Worm (Caenorhabditis elegans) whole organism, young adult: ENCODE results near the gene dhhc-5.

Experiments
- B0261.1 ChIP-seq: sonication (generic microtip); optimal IDR thresholded peaks from 2 replicates; lab custom pipeline; 2016; ENCODE audit warnings: mild to moderate bottlenecking, missing genetic modification characterization, moderate library complexity, missing compliant biosample characterization
- F22D6.2 ChIP-seq: sonication (generic microtip); optimal IDR thresholded peaks from 2 replicates; lab custom pipeline; 2016; ENCODE audit warnings: mild to moderate bottlenecking, missing genetic modification characterization, missing compliant biosample characterization
- F23B12.7 ChIP-seq: sonication (generic microtip); optimal IDR thresholded peaks from 2 replicates; lab custom pipeline; 2017; ENCODE audit warnings: missing genetic modification characterization, mild to moderate bottlenecking, missing compliant biosample characterization, antibody characterized with exemption, moderate library complexity; ENCODE audit not compliant: insufficient read depth
- F52B5.7 ChIP-seq: sonication (generic microtip); optimal IDR thresholded peaks from 2 replicates; lab custom pipeline; 2016; ENCODE audit warnings: mild to moderate bottlenecking, missing genetic modification characterization, missing compliant biosample characterization
- F55B11.4 ChIP-seq: sonication (generic microtip); optimal IDR thresholded peaks from 2 replicates; lab custom pipeline; 2016; ENCODE audit warnings: missing compliant biosample characterization, missing genetic modification characterization, borderline replicate concordance; ENCODE audit not compliant: insufficient read depth
- F57A8.1 ChIP-seq: fragments of 200-800 bp; sonication (Bioruptor generic); optimal IDR thresholded peaks from 2 replicates; lab custom pipeline; 2018; ENCODE audit warnings: mild to moderate bottlenecking, missing genetic modification characterization, moderate library complexity, missing compliant biosample characterization
- T26A5.8 ChIP-seq: sonication (generic microtip); optimal IDR thresholded peaks from 2 replicates; lab custom pipeline; 2016; ENCODE audit warnings: missing genetic modification characterization, missing compliant biosample characterization
- Y53G8AR.9 ChIP-seq: fragments of 200-800 bp; sonication (Bioruptor generic); conservative IDR thresholded peaks from 2 replicates; pipeline ENCODE4 v1.3.6; 2022; ENCODE audit warnings: missing genetic modification reagents, missing genetic modification characterization, missing compliant biosample characterization
- Y56A3A.18 ChIP-seq: fragments of 200-800 bp; sonication (Bioruptor generic); IDR thresholded peaks from 2 replicates; pipeline ENCODE4 v1.3.6; 2022; ENCODE audit warnings: missing genetic modification reagents, missing genetic modification characterization, missing compliant biosample characterization
- Y79H2A.3 ChIP-seq: fragments of 200-800 bp; sonication (Bioruptor generic); conservative IDR thresholded peaks from 2 replicates; pipeline ENCODE4 v1.3.6; 2022; ENCODE audit warnings: missing genetic modification reagents, missing genetic modification characterization, missing compliant biosample characterization
- ZK185.1 ChIP-seq: sonication (generic microtip); optimal IDR thresholded peaks from 2 replicates; lab custom pipeline; 2016; ENCODE audit warnings: mild to moderate bottlenecking, missing genetic modification characterization, missing compliant biosample characterization; ENCODE audit not compliant: poor library complexity, severe bottlenecking
- aptf-3 ChIP-seq: fragments of 200-800 bp; sonication (Bioruptor generic); IDR thresholded peaks from 2 replicates; pipeline ENCODE4 v1.3.6; 2022; ENCODE audit warnings: missing genetic modification characterization, missing compliant biosample characterization
- attf-3 ChIP-seq: fragments of 200-800 bp; sonication (Bioruptor generic); conservative IDR thresholded peaks from 2 replicates; pipeline ENCODE4 v1.3.6; 2022; ENCODE audit warnings: missing genetic modification reagents, missing genetic modification characterization, missing compliant biosample characterization
- bed-2 ChIP-seq: fragments of 200-800 bp; sonication (Bioruptor generic); IDR thresholded peaks from 2 replicates; pipeline ENCODE4 v1.3.6; 2022; ENCODE audit warnings: missing genetic modification reagents, missing genetic modification characterization, missing compliant biosample characterization
- ceh-100 ChIP-seq: fragments of 200-800 bp; sonication (Bioruptor generic); IDR thresholded peaks from 2 replicates; pipeline ENCODE4 v1.3.6; 2022; ENCODE audit warnings: missing genetic modification reagents, missing genetic modification characterization, missing compliant biosample characterization
- ceh-27 ChIP-seq: fragments of 200-800 bp; sonication (Bioruptor generic); optimal IDR thresholded peaks from 2 replicates; lab custom pipeline; 2018; ENCODE audit warnings: mild to moderate bottlenecking, missing genetic modification characterization, moderate library complexity, missing compliant biosample characterization
- ceh-91 ChIP-seq: fragments of 200-800 bp; sonication (Bioruptor generic); IDR thresholded peaks from 2 replicates; pipeline ENCODE4 v1.3.6; 2022; ENCODE audit warnings: missing genetic modification reagents, missing genetic modification characterization, missing compliant biosample characterization
- die-1 ChIP-seq: sonication (generic microtip); optimal IDR thresholded peaks from 2 replicates; lab custom pipeline; 2016; ENCODE audit warnings: missing genotype, mild to moderate bottlenecking, missing genetic modification characterization, missing compliant biosample characterization
- dpl-1 ChIP-seq: fragments of 150-350 bp; optimal IDR thresholded peaks from 2 replicates; lab custom pipeline; 2014; ENCODE audit warnings: missing biosample characterization, missing genetic modification reagents, missing genetic modification characterization
- egl-18 ChIP-seq: fragments of 200-800 bp; sonication (Bioruptor generic); IDR thresholded peaks from 2 replicates; pipeline ENCODE4 v1.3.6; 2022; ENCODE audit warnings: missing genetic modification reagents, missing genetic modification characterization, missing compliant biosample characterization
- egl-44 ChIP-seq: fragments of 200-800 bp; sonication (Bioruptor generic); IDR thresholded peaks from 2 replicates; pipeline ENCODE4 v1.3.6; 2022; ENCODE audit warnings: missing genetic modification reagents, missing genetic modification characterization, missing compliant biosample characterization
- egrh-3 ChIP-seq: fragments of 200-800 bp; sonication (Bioruptor generic); IDR thresholded peaks from 2 replicates; pipeline ENCODE4 v1.3.6; 2022; ENCODE audit warnings: missing genetic modification reagents, missing genetic modification characterization, missing compliant biosample characterization
- gei-17 ChIP-seq: fragments of 200-800 bp; sonication (Bioruptor generic); optimal IDR thresholded peaks from 2 replicates; lab custom pipeline; 2018; ENCODE audit warnings: mild to moderate bottlenecking, missing genetic modification characterization, missing compliant biosample characterization
- him-1 ChIP-seq: sonication (generic microtip); optimal IDR thresholded peaks from 2 replicates; lab custom pipeline; 2016; ENCODE audit warnings: missing genotype, missing genetic modification reagents, missing genetic modification characterization, missing compliant biosample characterization
- hlh-12 ChIP-seq: sonication (generic microtip); optimal IDR thresholded peaks from 2 replicates; lab custom pipeline; 2016; ENCODE audit warnings: missing genetic modification characterization, missing compliant biosample characterization
- hrde-1 ChIP-seq: sonication (generic microtip); optimal IDR thresholded peaks from 2 replicates; lab custom pipeline; 2016; ENCODE audit warnings: missing genetic modification characterization, mild to moderate bottlenecking, missing compliant biosample characterization, moderate library complexity, missing genotype, missing genetic modification reagents, borderline replicate concordance
- hsf-1 ChIP-seq: fragments of 200-800 bp; sonication (Bioruptor generic); IDR thresholded peaks from 2 replicates; pipeline ENCODE4 v1.3.6; 2022; ENCODE audit warnings: missing genetic modification reagents, missing genetic modification characterization, missing compliant biosample characterization
- let-526 ChIP-seq: fragments of 200-800 bp; sonication (Bioruptor generic); IDR thresholded peaks from 2 replicates; pipeline ENCODE4 v1.3.6; 2022; ENCODE audit warnings: missing genetic modification reagents, missing genetic modification characterization, missing compliant biosample characterization
- lin-26 ChIP-seq: fragments of 200-800 bp; sonication (Bioruptor generic); IDR thresholded peaks from 2 replicates; pipeline ENCODE4 v1.3.6; 2022; ENCODE audit warnings: missing genetic modification reagents, missing genetic modification characterization, missing compliant biosample characterization
- lin-35 ChIP-seq, 3 experiments: fragments of 150-350 bp in 2 of 3; sonication (generic microtip) in 1 of 3; optimal IDR thresholded peaks; 2 replicates each; lab custom pipeline; 2014 to 2018; ENCODE audit warnings: missing biosample characterization in 3 of 3, missing genetic modification characterization in 3 of 3, missing genetic modification reagents in 3 of 3
- lsl-1 ChIP-seq: fragments of 200-800 bp; sonication (Bioruptor generic); optimal IDR thresholded peaks from 2 replicates; lab custom pipeline; 2018; ENCODE audit warnings: mild to moderate bottlenecking, missing genetic modification characterization, moderate library complexity, missing compliant biosample characterization
- madf-3 ChIP-seq: fragments of 200-800 bp; sonication (Bioruptor generic); IDR thresholded peaks from 2 replicates; pipeline ENCODE4 v1.3.6; 2022; ENCODE audit warnings: missing genetic modification reagents, missing genetic modification characterization, missing compliant biosample characterization
- nfyb-1 ChIP-seq: fragments of 200-800 bp; sonication (Bioruptor generic); IDR thresholded peaks from 2 replicates; pipeline ENCODE4 v1.3.6; 2022; ENCODE audit warnings: missing genetic modification reagents, missing genetic modification characterization, missing compliant biosample characterization
- nhr-90 ChIP-seq: sonication (generic microtip); optimal IDR thresholded peaks from 2 replicates; lab custom pipeline; 2016; ENCODE audit warnings: missing genotype, mild to moderate bottlenecking, missing genetic modification characterization, missing compliant biosample characterization
- pha-4 ChIP-seq: fragments of 150-350 bp; sonication (generic microtip); optimal IDR thresholded peaks from 2 replicates; lab custom pipeline; 2014; ENCODE audit warnings: missing biosample characterization, missing genetic modification reagents, missing genetic modification characterization
- rcor-1 ChIP-seq: fragments of 200-800 bp; sonication (Bioruptor generic); IDR thresholded peaks from 2 replicates; pipeline ENCODE4 v1.3.6; 2022; ENCODE audit warnings: missing genetic modification reagents, missing genetic modification characterization, missing compliant biosample characterization
- sdz-38 ChIP-seq: sonication (generic microtip); optimal IDR thresholded peaks from 2 replicates; lab custom pipeline; 2016; ENCODE audit warnings: missing genotype, missing genetic modification characterization, missing compliant biosample characterization
- sea-2 ChIP-seq: fragments of 200-800 bp; sonication (Bioruptor generic); IDR thresholded peaks from 2 replicates; pipeline ENCODE4 v1.3.6; 2022; ENCODE audit warnings: missing genetic modification characterization, missing compliant biosample characterization
- snpc-4 ChIP-seq, 5 experiments: fragments of 150-350 bp in 1 of 5; sonication (generic microtip) in 4 of 5; optimal IDR thresholded peaks; 2 replicates each; lab custom pipeline; 2014 to 2018; ENCODE audit warnings: missing genetic modification characterization in 5 of 5, missing biosample characterization in 3 of 5, antibody characterized with exemption in 2 of 5, mild to moderate bottlenecking in 2 of 5, missing compliant biosample characterization in 2 of 5, missing genotype in 2 of 5, moderate library complexity in 2 of 5, missing genetic modification reagents in 1 of 5
- somi-1 ChIP-seq: fragments of 200-800 bp; sonication (Bioruptor generic); optimal IDR thresholded peaks from 2 replicates; lab custom pipeline; 2018; ENCODE audit warnings: mild to moderate bottlenecking, missing genetic modification characterization, missing compliant biosample characterization
- tlf-1 ChIP-seq: fragments of 200-800 bp; sonication (Bioruptor generic); optimal IDR thresholded peaks from 2 replicates; lab custom pipeline; 2018; ENCODE audit warnings: mild to moderate bottlenecking, missing genetic modification characterization, missing compliant biosample characterization
- zim-3 ChIP-seq: sonication (generic microtip); optimal IDR thresholded peaks from 2 replicates; lab custom pipeline; 2017; ENCODE audit warnings: mild to moderate bottlenecking, missing genetic modification characterization, moderate library complexity, missing compliant biosample characterization
- ztf-25 ChIP-seq: fragments of 200-800 bp; sonication (Bioruptor generic); IDR thresholded peaks from 2 replicates; pipeline ENCODE4 v1.3.6; 2022; ENCODE audit warnings: missing genetic modification reagents, missing genetic modification characterization, missing compliant biosample characterization
- ztf-3 ChIP-seq: fragments of 200-800 bp; sonication (Bioruptor generic); optimal IDR thresholded peaks from 2 replicates; lab custom pipeline; 2018; ENCODE audit warnings: mild to moderate bottlenecking, missing genetic modification characterization, missing compliant biosample characterization

dhhc-5 gene

DNA sequence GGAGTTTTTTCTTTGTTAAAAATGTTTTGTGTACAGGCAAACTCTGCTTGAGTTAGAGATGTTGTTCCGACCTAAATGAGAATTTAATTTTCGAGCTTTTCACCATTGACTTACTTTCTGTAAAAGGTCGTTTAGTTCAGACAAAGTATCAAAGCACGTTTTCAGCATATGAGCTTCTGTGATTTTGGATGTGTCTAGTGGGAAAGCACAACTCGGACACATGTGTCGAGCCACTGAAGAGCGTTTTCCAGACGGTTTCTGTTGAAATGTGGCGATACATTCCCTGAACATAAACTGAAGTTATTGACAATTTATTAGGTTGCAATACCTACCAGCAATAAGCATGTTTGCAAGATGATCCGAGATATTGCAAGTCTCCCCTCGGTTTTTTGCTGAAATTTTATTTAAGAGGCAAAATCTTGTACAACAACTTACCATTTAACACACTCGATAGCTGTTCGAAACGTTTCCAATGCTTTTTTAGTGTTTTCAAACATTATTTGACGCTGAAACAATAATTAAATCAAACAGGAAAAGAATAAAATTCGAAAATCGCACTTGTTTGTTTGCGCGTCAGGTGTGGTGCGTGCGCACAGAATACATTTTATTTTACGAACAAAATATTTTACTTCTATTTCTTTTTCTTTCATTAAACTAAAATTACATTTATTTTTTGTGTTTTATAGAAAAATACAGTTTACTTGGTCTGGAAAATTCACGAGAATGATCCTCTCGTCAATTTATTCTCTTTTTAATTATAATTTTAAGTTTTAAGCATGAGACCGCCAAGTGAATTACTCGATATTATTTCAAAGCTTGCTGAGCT, 40.4 kb upstream of the dhhc-5 start, which contains the start of the genes brd-1 and K04C2.2:
Gene brd-1 (minus strand): TSS at position 506 of the 826 bp plus-strand sequence.
Gene K04C2.2 (plus strand): TSS at position 776 of the 826 bp plus-strand sequence.
- TF ChIP-seq ztf-25 (no peak), F23B12.7 (tag; lab: Kevin White, UChicago) (no peak), nfyb-1 (GFP tag; lab: Robert Waterston, UW) (no peak), lin-35 (GFP tag; optimal IDR thresholded peaks at IDR 0.05; lab: Kevin White, UChicago) (no peak), pha-4 (tag; lab: Kevin White, UChicago) (no peak), dpl-1 (GFP tag; lab: Kevin White, UChicago) (peak; percentile 23), hrde-1 (tag; lab: Kevin White, UChicago) (no peak), lin-26 (GFP tag; lab: Robert Waterston, UW) (0 out of 2 replicates have a peak, but pooled peaks have one; percentile 27), nhr-90 (tag; lab: Kevin White, UChicago) (no peak), let-526 (GFP tag; lab: Robert Waterston, UW) (no peak)

DNA sequence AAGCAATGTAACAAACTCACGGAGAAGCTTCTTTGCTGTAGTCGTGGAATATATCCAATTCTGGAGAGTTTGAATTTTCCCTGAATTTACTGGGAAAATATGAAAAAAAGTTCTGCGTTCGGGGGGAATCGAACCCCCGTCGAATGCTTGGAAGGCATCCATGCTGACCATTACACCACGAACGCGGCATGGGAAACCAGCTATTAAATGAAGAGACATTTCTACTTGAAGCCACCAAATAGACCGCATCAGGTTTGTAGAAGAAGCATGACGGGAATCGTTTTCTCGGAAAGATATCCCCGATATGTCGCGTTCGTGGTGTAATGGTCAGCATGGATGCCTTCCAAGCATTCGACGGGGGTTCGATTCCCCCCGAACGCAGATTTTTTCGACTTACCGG, 39.6 kb upstream of the dhhc-5 start:
- TF ChIP-seq him-1 (tag; lab: Kevin White, UChicago) (no peak), egrh-3 (GFP tag; lab: Robert Waterston, UW) (no peak), ceh-100 (no peak), T26A5.8 (tag; lab: Kevin White, UChicago) (no peak), Y53G8AR.9 (no peak), gei-17 (no peak), ceh-27 (GFP tag; lab: Kevin White, UChicago) (no peak), madf-3 (GFP tag; lab: Robert Waterston, UW) (0 out of 2 replicates have a peak, but pooled peaks have one; percentile 19), aptf-3 (GFP tag; lab: Robert Waterston, UW) (no peak), egl-18 (GFP tag; lab: Robert Waterston, UW) (no peak), nhr-90 (tag; lab: Kevin White, UChicago) (peak; percentile 75), F57A8.1 (GFP tag; lab: Kevin White, UChicago) (no peak), die-1 (tag; lab: Kevin White, UChicago) (peak; percentile 75), lsl-1 (peak; percentile 20), hlh-12 (tag; lab: Kevin White, UChicago) (no peak), bed-2 (GFP tag; lab: Robert Waterston, UW) (no peak), zim-3 (tag; lab: Kevin White, UChicago) (peak; percentile 10), dpl-1 (GFP tag; lab: Kevin White, UChicago) (no peak), sea-2 (GFP tag; lab: Robert Waterston, UW) (no peak), somi-1 (no peak), Y56A3A.18 (GFP tag; lab: Robert Waterston, UW) (no peak), Y79H2A.3 (GFP tag; lab: Robert Waterston, UW) (no peak), sdz-38 (tag; lab: Kevin White, UChicago) (no peak), hsf-1 (GFP tag; lab: Robert Waterston, UW) (no peak), B0261.1 (peak; percentile 74), ztf-3 (GFP tag; lab: Kevin White, UChicago) (no peak), F52B5.7 (tag; lab: Kevin White, UChicago) (no peak), tlf-1 (no peak), rcor-1 (GFP tag; lab: Robert Waterston, UW) (peak; percentile 19; the same call in 1 of the 2 replicates), nfyb-1 (GFP tag; lab: Robert Waterston, UW) (peak; percentile 67; the same call in 1 of the 2 replicates), egl-44 (GFP tag; lab: Robert Waterston, UW) (0 out of 2 replicates have a peak, but pooled peaks have one; percentile 83), snpc-4 (GFP tag; optimal IDR thresholded peaks at IDR 0.05; lab: Kevin White, UChicago) (peak; percentile 16), snpc-4 (tag; optimal IDR thresholded peaks at IDR 0.05; lab: Kevin White, UChicago) (peak in 3 of 4 experiments; percentile 15 to 45 (median 31)), ceh-91 (GFP tag; lab: Robert Waterston, UW) (no peak), F22D6.2 (tag; lab: Kevin White, UChicago) (no peak), ZK185.1 (tag; lab: Kevin White, UChicago) (peak; percentile 52), attf-3 (GFP tag; lab: Robert Waterston, UW) (no peak), F55B11.4 (tag; lab: Kevin White, UChicago) (no peak)
